Comparison of ENCODE assay signal across 6 fruit fly cellular contexts in genomic region chr2L:6455032-6455954, dm6.
TF ChIP-seq lines count a peak whose summit lies in the region.

retm (minus strand) TSS chr2L:6455929.

- TF ChIP-seq CTCF in S2 (optimal IDR thresholded peaks at IDR 0.05; lab: Kevin White, UChicago) = peak; percentile 36 to 67
- no peak for TF ChIP-seq CTCF in whole organism, embryonic (GFP tag; optimal IDR thresholded peaks at IDR 0.05; lab: Kevin White, UChicago)

TF ChIP-seq in whole organism, adult, 20 proteins besides CTCF, POLR2A, EP300 and RAD21 (continues in another document):
- TF ChIP-seq Clk (GFP tag; optimal IDR thresholded peaks at IDR 0.05; lab: Kevin White, UChicago) (peak; percentile 9), ovo (GFP tag; optimal IDR thresholded peaks at IDR 0.05; lab: Kevin White, UChicago) (peak; percentile 41), cic (GFP tag; optimal IDR thresholded peaks at IDR 0.05; lab: Kevin White, UChicago) (peak; percentile 76), pad (GFP tag; optimal IDR thresholded peaks at IDR 0.05; lab: Kevin White, UChicago) (peak; percentile 68), toe (GFP tag; optimal IDR thresholded peaks at IDR 0.05; lab: Kevin White, UChicago) (no peak), CG14711 (tag; optimal IDR thresholded peaks at IDR 0.05; lab: Kevin White, UChicago) (no peak), Hr96 (GFP tag; optimal IDR thresholded peaks at IDR 0.05; lab: Kevin White, UChicago) (no peak), CG1620 (GFP tag; optimal IDR thresholded peaks at IDR 0.05; lab: Kevin White, UChicago) (no peak), CG33017 (tag; optimal IDR thresholded peaks at IDR 0.05; lab: Kevin White, UChicago) (peak; percentile 0), CG11617 (GFP tag; optimal IDR thresholded peaks at IDR 0.05; lab: Kevin White, UChicago) (no peak), Mnt (GFP tag; optimal IDR thresholded peaks at IDR 0.05; lab: Kevin White, UChicago) (peak; percentile 46), Crg-1 (GFP tag; optimal IDR thresholded peaks at IDR 0.05; lab: Kevin White, UChicago) (peak; percentile 47), kay (GFP tag; lab: Kevin White, UChicago; ENCODE audit: borderline replicate concordance) (no peak), cnc (optimal IDR thresholded peaks at IDR 0.05; lab: Kevin White, UChicago) (no peak), CG12768 (GFP tag; optimal IDR thresholded peaks at IDR 0.05; lab: Kevin White, UChicago) (peak; percentile 59), CG7045 (GFP tag; optimal IDR thresholded peaks at IDR 0.05; lab: Kevin White, UChicago) (no peak), CG5204 (GFP tag; optimal IDR thresholded peaks at IDR 0.05; lab: Kevin White, UChicago) (no peak), tj (GFP tag; optimal IDR thresholded peaks at IDR 0.05; lab: Kevin White, UChicago) (peak; percentile 47)

TF ChIP-seq in whole organism, embryonic, 481 proteins besides CTCF, POLR2A, EP300 and RAD21 (continues in another document):
- TF ChIP-seq Dad (GFP tag; optimal IDR thresholded peaks at IDR 0.05; lab: Kevin White, UChicago) (no peak), CG4328 (GFP tag; optimal IDR thresholded peaks at IDR 0.05; lab: Kevin White, UChicago) (no peak), chinmo (GFP tag; IDR thresholded peaks at IDR 0.05; lab: Robert Waterston, UW; ENCODE audit: partially characterized antibody) (peak; percentile 96), Neu2 (GFP tag; optimal IDR thresholded peaks at IDR 0.05; lab: Kevin White, UChicago; ENCODE audit: borderline replicate concordance) (no peak), CG14667 (GFP tag; IDR thresholded peaks at IDR 0.05; lab: Robert Waterston, UW) (no peak), CG1832 (GFP tag; optimal IDR thresholded peaks at IDR 0.05; lab: Kevin White, UChicago) (peak; percentile 79), insv (GFP tag; optimal IDR thresholded peaks at IDR 0.05; lab: Kevin White, UChicago) (peak in 1 of 2 experiments; percentile 24), Hand (GFP tag; optimal IDR thresholded peaks at IDR 0.05; lab: Kevin White, UChicago) (no peak), Awh (GFP tag; IDR thresholded peaks at IDR 0.05; lab: Robert Waterston, UW) (no peak), sob (GFP tag; IDR thresholded peaks at IDR 0.05; lab: Robert Waterston, UW) (peak; percentile 30; the same call in 1 of the 2 replicates), CG2678 (tag; optimal IDR thresholded peaks at IDR 0.05; lab: Kevin White, UChicago) (peak; percentile 19), CG15073 (GFP tag; optimal IDR thresholded peaks at IDR 0.05; lab: Kevin White, UChicago) (no peak), vvl (GFP tag; IDR thresholded peaks at IDR 0.05; lab: Robert Waterston, UW) (peak; percentile 42; the same call in 1 of the 2 replicates), unpg (GFP tag; optimal IDR thresholded peaks at IDR 0.05; lab: Kevin White, UChicago) (no peak), sug (tag; optimal IDR thresholded peaks at IDR 0.05; lab: Kevin White, UChicago) (peak; percentile 4), CG13287 (GFP tag; IDR thresholded peaks at IDR 0.05; lab: Robert Waterston, UW; ENCODE audit: partially characterized antibody) (no peak), pum (GFP tag; optimal IDR thresholded peaks at IDR 0.05; lab: Kevin White, UChicago) (no peak), CG10654 (GFP tag; optimal IDR thresholded peaks at IDR 0.05; lab: Kevin White, UChicago) (no peak)

TF ChIP-seq in whole organism, prepupa, 60 proteins besides CTCF, POLR2A, EP300 and RAD21 (continues in another document):
- TF ChIP-seq ss (GFP tag; optimal IDR thresholded peaks at IDR 0.05; lab: Kevin White, UChicago) (peak in 1 of 2 experiments; percentile 30), CG11762 (GFP tag; optimal IDR thresholded peaks at IDR 0.05; lab: Kevin White, UChicago; ENCODE audit: insufficient read depth) (no peak), esn (GFP tag; optimal IDR thresholded peaks at IDR 0.05; lab: Kevin White, UChicago) (no peak), salr (GFP tag; optimal IDR thresholded peaks at IDR 0.05; lab: Kevin White, UChicago) (peak in 1 of 2 experiments; percentile 8), CG34406 (GFP tag; optimal IDR thresholded peaks at IDR 0.05; lab: Kevin White, UChicago) (no peak), CG3919 (GFP tag; optimal IDR thresholded peaks at IDR 0.05; lab: Kevin White, UChicago) (no peak), CG10631 (GFP tag; optimal IDR thresholded peaks at IDR 0.05; lab: Kevin White, UChicago) (no peak), fd85E (GFP tag; optimal IDR thresholded peaks at IDR 0.05; lab: Kevin White, UChicago) (no peak), lz (GFP tag; optimal IDR thresholded peaks at IDR 0.05; lab: Kevin White, UChicago) (no peak), CG9139 (GFP tag; optimal IDR thresholded peaks at IDR 0.05; lab: Kevin White, UChicago) (no peak), CG15336 (GFP tag; IDR thresholded peaks at IDR 0.05; lab: Robert Waterston, UW) (no peak), Blimp-1 (GFP tag; optimal IDR thresholded peaks at IDR 0.05; lab: Kevin White, UChicago) (no peak), eg (GFP tag; IDR thresholded peaks at IDR 0.05; lab: Robert Waterston, UW) (no peak), Eip75B (GFP tag; optimal IDR thresholded peaks at IDR 0.05; lab: Kevin White, UChicago) (no peak), Sox14 (GFP tag; optimal IDR thresholded peaks at IDR 0.05; lab: Kevin White, UChicago) (no peak), OdsH (GFP tag; optimal IDR thresholded peaks at IDR 0.05; lab: Kevin White, UChicago) (no peak), achi (GFP tag; optimal IDR thresholded peaks at IDR 0.05; lab: Kevin White, UChicago) (no peak), CG8119 (GFP tag; IDR thresholded peaks at IDR 0.05; lab: Robert Waterston, UW) (peak; percentile 20; the same call in 1 of the 3 replicates), CG3032 (tag; optimal IDR thresholded peaks at IDR 0.05; lab: Kevin White, UChicago) (peak; percentile 8), cyc (GFP tag; optimal IDR thresholded peaks at IDR 0.05; lab: Kevin White, UChicago) (no peak)

TF ChIP-seq in whole organism, pupa, 21 proteins besides CTCF, POLR2A, EP300 and RAD21:
- no peak for TF ChIP-seq CG4496 (GFP tag; IDR thresholded peaks at IDR 0.05; lab: Robert Waterston, UW)
- no peak for TF ChIP-seq CG8159 (tag; optimal IDR thresholded peaks at IDR 0.05; lab: Kevin White, UChicago)
- no peak for TF ChIP-seq CG17806 (tag; optimal IDR thresholded peaks at IDR 0.05; lab: Kevin White, UChicago)
- no peak for TF ChIP-seq CG34367 (tag; optimal IDR thresholded peaks at IDR 0.05; lab: Kevin White, UChicago)
- peak; percentile 6 for TF ChIP-seq Pif1B (GFP tag; optimal IDR thresholded peaks at IDR 0.05; lab: Kevin White, UChicago)
- no peak; the same call in 2 of the 3 replicates for TF ChIP-seq fd96Ca (GFP tag; IDR thresholded peaks at IDR 0.05; lab: Robert Waterston, UW)
- no peak for TF ChIP-seq CG14655 (GFP tag; optimal IDR thresholded peaks at IDR 0.05; lab: Kevin White, UChicago)
- peak; percentile 16; the same call in 1 of the 2 replicates for TF ChIP-seq CG32121 (GFP tag; IDR thresholded peaks at IDR 0.05; lab: Robert Waterston, UW)
- no peak for TF ChIP-seq D1 (tag; optimal IDR thresholded peaks at IDR 0.05; lab: Kevin White, UChicago)
- TF ChIP-seq Pif1A (GFP tag; optimal IDR thresholded peaks at IDR 0.05; lab: Kevin White, UChicago) = peak; percentile 20
- TF ChIP-seq CG8301 (tag; optimal IDR thresholded peaks at IDR 0.05; lab: Kevin White, UChicago) = no peak
- TF ChIP-seq CG12605 (GFP tag; IDR thresholded peaks at IDR 0.05; lab: Robert Waterston, UW) = no peak
- TF ChIP-seq CG15710 (tag; optimal IDR thresholded peaks at IDR 0.05; lab: Kevin White, UChicago) = no peak
- peak; percentile 21 for TF ChIP-seq CG13204 (GFP tag; optimal IDR thresholded peaks at IDR 0.05; lab: Kevin White, UChicago)
- TF ChIP-seq Snoo (tag; optimal IDR thresholded peaks at IDR 0.05; lab: Kevin White, UChicago) = no peak
- no peak for TF ChIP-seq CG9948 (tag; optimal IDR thresholded peaks at IDR 0.05; lab: Kevin White, UChicago)
- no peak for TF ChIP-seq gl (tag; optimal IDR thresholded peaks at IDR 0.05; lab: Kevin White, UChicago)
- TF ChIP-seq rn (GFP tag; IDR thresholded peaks at IDR 0.05; lab: Robert Waterston, UW) = no peak
- peak; percentile 48 for TF ChIP-seq EcR (GFP tag; optimal IDR thresholded peaks at IDR 0.05; lab: Kevin White, UChicago)
- peak; percentile 25; the same call in 1 of the 2 replicates for TF ChIP-seq Ets98B (GFP tag; IDR thresholded peaks at IDR 0.05; lab: Robert Waterston, UW)
- no peak for TF ChIP-seq CG10348 (GFP tag; IDR thresholded peaks at IDR 0.05; lab: Robert Waterston, UW)
TF ChIP-seq in whole organism, pupa: peak in this region for 6.

TF ChIP-seq in whole organism, wandering third instar larva, 38 proteins besides CTCF, POLR2A, EP300 and RAD21:
- TF ChIP-seq br (GFP tag; optimal IDR thresholded peaks at IDR 0.05; lab: Kevin White, UChicago) (no peak), Mio (GFP tag; optimal IDR thresholded peaks at IDR 0.05; lab: Kevin White, UChicago) (no peak), HLH106 (tag; optimal IDR thresholded peaks at IDR 0.05; lab: Kevin White, UChicago) (no peak), tai (GFP tag; optimal IDR thresholded peaks at IDR 0.05; lab: Kevin White, UChicago) (no peak), dsf (GFP tag; optimal IDR thresholded peaks at IDR 0.05; lab: Kevin White, UChicago; ENCODE audit: borderline replicate concordance) (no peak), foxo (GFP tag; optimal IDR thresholded peaks at IDR 0.05; lab: Kevin White, UChicago) (peak in 1 of 2 experiments; percentile 18), fru (GFP tag; optimal IDR thresholded peaks at IDR 0.05; lab: Kevin White, UChicago) (peak; percentile 37), h (GFP tag; optimal IDR thresholded peaks at IDR 0.05; lab: Kevin White, UChicago) (no peak), Sp1 (GFP tag; optimal IDR thresholded peaks at IDR 0.05; lab: Kevin White, UChicago) (no peak), brk (GFP tag; optimal IDR thresholded peaks at IDR 0.05; lab: Kevin White, UChicago) (no peak), Hr83 (GFP tag; optimal IDR thresholded peaks at IDR 0.05; lab: Kevin White, UChicago; ENCODE audit: poor library complexity, severe bottlenecking) (no peak), CrebA (GFP tag; optimal IDR thresholded peaks at IDR 0.05; lab: Kevin White, UChicago; ENCODE audit: borderline replicate concordance) (no peak), jim (GFP tag; optimal IDR thresholded peaks at IDR 0.05; lab: Kevin White, UChicago) (no peak), Rel (GFP tag; optimal IDR thresholded peaks at IDR 0.05; lab: Kevin White, UChicago) (no peak), Rel (tag; optimal IDR thresholded peaks at IDR 0.05; lab: Kevin White, UChicago) (no peak), N (GFP tag; optimal IDR thresholded peaks at IDR 0.05; lab: Kevin White, UChicago) (peak; percentile 76), dmrt93B (GFP tag; optimal IDR thresholded peaks at IDR 0.05; lab: Kevin White, UChicago) (no peak), Abd-B (GFP tag; optimal IDR thresholded peaks at IDR 0.05; lab: Kevin White, UChicago) (no peak), sv (GFP tag; optimal IDR thresholded peaks at IDR 0.05; lab: Kevin White, UChicago) (no peak), ey (GFP tag; optimal IDR thresholded peaks at IDR 0.05; lab: Kevin White, UChicago) (no peak), GATAd (GFP tag; optimal IDR thresholded peaks at IDR 0.05; lab: Kevin White, UChicago) (no peak), usp (GFP tag; optimal IDR thresholded peaks at IDR 0.05; lab: Kevin White, UChicago) (no peak)
